Worm (Caenorhabditis elegans): Measurements from ENCODE around the gene alh-4.

Gene alh-4

DNA sequence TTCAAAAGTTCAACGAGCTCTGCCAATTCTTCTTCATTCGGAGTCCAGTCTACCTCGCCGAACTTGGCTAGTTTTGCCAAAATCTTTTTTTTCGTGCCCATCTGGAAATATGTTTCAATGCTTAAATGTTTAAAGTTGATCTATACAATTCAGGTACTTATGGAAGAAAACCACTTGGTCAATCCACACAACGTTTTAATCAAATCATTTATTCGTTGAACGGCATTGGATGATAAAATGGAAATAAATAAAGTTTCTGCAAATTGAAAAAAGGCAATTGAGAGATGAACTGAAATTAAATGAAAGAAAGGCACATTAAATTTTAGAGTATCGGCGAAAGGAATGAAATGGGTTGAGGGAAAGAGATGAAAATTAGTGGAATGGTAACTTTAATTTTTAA, 5.7 kb downstream of the alh-4 start, which contains the start of gene urb-1:
Gene urb-1, minus strand, starts transcription at position 101 of the 400 bp plus-strand sequence.
- no peak for TF ChIP-seq F33H1.4 (GFP tag; IDR thresholded peaks at IDR 0.05)
- TF ChIP-seq lsy-27 (tag; optimal IDR thresholded peaks at IDR 0.05; ENCODE audit: borderline replicate concordance, insufficient read depth): no peak
- TF ChIP-seq akir-1 (GFP tag; optimal IDR thresholded peaks at IDR 0.05): no peak
- no peak for TF ChIP-seq lin-54 (GFP tag; optimal IDR thresholded peaks at IDR 0.05)
- TF ChIP-seq ama-1 (optimal IDR thresholded peaks at IDR 0.05): no peak
- TF ChIP-seq ama-1 (GFP tag; optimal IDR thresholded peaks at IDR 0.05): peak in 1 of 2 experiments; percentile 19

DNA sequence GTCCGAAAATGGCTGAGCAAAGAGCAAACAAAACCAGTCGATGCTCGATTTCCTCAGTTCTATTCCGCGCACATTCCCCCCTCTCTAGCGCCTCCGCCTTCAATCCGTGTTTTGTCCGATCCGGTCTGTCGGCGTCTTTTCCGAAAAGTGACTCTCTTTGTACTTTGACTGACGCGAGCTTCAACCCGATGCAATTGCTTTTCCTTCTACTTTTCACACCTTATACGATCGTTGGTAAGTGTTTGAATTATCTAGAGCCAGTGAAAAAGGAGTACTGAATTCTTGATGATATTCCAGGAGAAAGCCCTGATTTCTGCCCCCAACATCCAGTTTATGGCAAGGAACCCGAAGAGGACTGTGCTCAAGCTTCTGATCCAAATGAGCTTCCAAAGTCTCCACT, 14.7 kb downstream of the alh-4 start, which contains the start of gene cht-6:
Gene cht-6, plus strand, starts transcription at position 9 of the 400 bp plus-strand sequence.
- TF ChIP-seq tlf-1 (GFP tag; optimal IDR thresholded peaks at IDR 0.05): no peak
- TF ChIP-seq ztf-6 (GFP tag; IDR thresholded peaks at IDR 0.05): no peak
- no peak for TF ChIP-seq nhr-120 (GFP tag; IDR thresholded peaks at IDR 0.05)
- no peak for TF ChIP-seq nhr-80 (tag; optimal IDR thresholded peaks at IDR 0.05)
- no peak for TF ChIP-seq him-1 (tag; optimal IDR thresholded peaks at IDR 0.05)
- no peak for TF ChIP-seq ets-4 (GFP tag; optimal IDR thresholded peaks at IDR 0.05)
- no peak for TF ChIP-seq T26A5.8 (tag; optimal IDR thresholded peaks at IDR 0.05)
- TF ChIP-seq fkh-3 (tag; optimal IDR thresholded peaks at IDR 0.05): no peak
- TF ChIP-seq ceh-27 (GFP tag; optimal IDR thresholded peaks at IDR 0.05): no peak
- no peak for TF ChIP-seq bed-1 (GFP tag; IDR thresholded peaks at IDR 0.05)
- no peak for TF ChIP-seq madf-6 (GFP tag; IDR thresholded peaks at IDR 0.05)
- TF ChIP-seq zim-3 (tag; optimal IDR thresholded peaks at IDR 0.05): no peak

DNA sequence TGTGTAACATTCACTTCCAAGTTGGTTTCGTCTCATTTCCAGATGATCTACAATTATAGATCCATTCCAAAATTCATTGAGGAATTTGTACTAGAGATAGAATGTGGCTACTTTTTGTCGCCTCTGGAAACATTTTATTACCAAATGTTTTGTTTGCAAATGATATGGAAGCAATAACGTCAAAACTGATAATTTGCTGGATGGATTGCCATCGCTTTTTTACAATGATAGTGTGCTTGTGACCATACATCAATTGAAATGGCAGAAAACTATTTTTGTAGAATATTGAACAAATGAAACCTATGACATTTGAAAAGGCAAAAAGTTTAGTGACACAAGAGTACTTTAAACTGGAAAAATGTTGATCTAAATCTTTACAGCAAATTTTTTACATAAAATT, 15.3 kb downstream of the alh-4 start:
- TF ChIP-seq nfyb-1 (GFP tag; IDR thresholded peaks at IDR 0.05) (no peak), nhr-80 (tag; optimal IDR thresholded peaks at IDR 0.05) (peak; percentile 53), D2030.7 (GFP tag; IDR thresholded peaks at IDR 0.05) (no peak), egl-44 (GFP tag; IDR thresholded peaks at IDR 0.05) (no peak), zim-3 (tag; optimal IDR thresholded peaks at IDR 0.05) (no peak)

DNA sequence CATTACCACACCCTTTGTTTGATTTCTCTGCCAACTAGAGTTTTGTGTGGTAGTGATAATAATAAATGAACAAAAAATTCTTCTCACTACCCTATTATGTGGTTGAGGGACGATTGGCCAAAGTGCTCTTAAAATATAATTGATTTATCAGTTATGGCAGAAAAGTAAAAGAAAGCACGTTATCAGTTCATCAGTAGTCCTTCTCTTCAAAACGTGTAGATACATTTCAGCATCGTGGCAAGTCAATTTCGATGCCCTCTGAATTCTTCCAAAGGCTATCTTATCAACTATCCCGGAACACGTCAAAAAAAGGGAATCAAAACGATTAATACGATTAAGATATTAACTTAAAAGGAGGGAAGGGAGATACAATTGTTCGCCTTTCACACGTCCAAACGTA, 16.7 kb downstream of the alh-4 start:
- peak; percentile 78 to 82 for TF ChIP-seq let-607 (tag; optimal IDR thresholded peaks at IDR 0.05)
- peak; percentile 69 for TF ChIP-seq atf-7 (tag; optimal IDR thresholded peaks at IDR 0.05)
- TF ChIP-seq ztf-22 (GFP tag; optimal IDR thresholded peaks at IDR 0.05): peak; percentile 51
- TF ChIP-seq nhr-80 (tag; optimal IDR thresholded peaks at IDR 0.05): peak; percentile 96
- TF ChIP-seq F57C9.4 (tag; optimal IDR thresholded peaks at IDR 0.05): no peak
- TF ChIP-seq ets-4 (GFP tag; optimal IDR thresholded peaks at IDR 0.05): peak; percentile 94
- TF ChIP-seq egl-44 (GFP tag; IDR thresholded peaks at IDR 0.05): peak; percentile 46; the same call in 1 of the 2 replicates
- TF ChIP-seq tbx-9 (tag; optimal IDR thresholded peaks at IDR 0.05; ENCODE audit: borderline replicate concordance): no peak
- peak; percentile 14 for TF ChIP-seq chd-7 (tag; optimal IDR thresholded peaks at IDR 0.05)
- TF ChIP-seq mel-28 (tag; optimal IDR thresholded peaks at IDR 0.05; ENCODE audit: borderline replicate concordance): no peak
- peak; percentile 51; the same call in 1 of the 2 replicates for TF ChIP-seq dox-1 (GFP tag; IDR thresholded peaks at IDR 0.05)

DNA sequence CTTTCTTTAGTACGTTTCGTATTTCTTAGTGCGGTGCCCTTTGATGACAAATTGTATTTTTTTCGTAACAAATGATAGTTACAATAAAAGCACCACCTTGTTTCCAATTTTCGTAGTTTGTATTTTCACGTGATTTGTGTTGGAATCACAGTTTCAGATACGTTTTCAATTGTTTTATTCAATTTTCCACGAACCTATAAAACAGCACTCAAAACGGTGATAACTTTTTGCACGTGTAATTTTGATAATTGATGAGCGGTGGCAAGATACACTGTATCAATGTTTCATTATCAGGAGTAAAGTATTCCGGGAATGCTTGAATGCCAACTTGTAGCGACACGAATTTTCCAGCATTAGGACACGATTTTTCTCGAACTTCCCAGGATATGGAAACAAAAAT, 18.6 kb downstream of the alh-4 start:
- TF ChIP-seq atf-7 (tag; optimal IDR thresholded peaks at IDR 0.05): peak; percentile 45
- TF ChIP-seq attf-3 (GFP tag; conservative IDR thresholded peaks at IDR 0.05): no peak
- TF ChIP-seq madf-6 (GFP tag; IDR thresholded peaks at IDR 0.05): no peak
- no peak for TF ChIP-seq F55B11.4 (tag; optimal IDR thresholded peaks at IDR 0.05; ENCODE audit: borderline replicate concordance, insufficient read depth)
- TF ChIP-seq ztf-25 (GFP tag; IDR thresholded peaks at IDR 0.05): no peak
- no peak for TF ChIP-seq ceh-91 (GFP tag; IDR thresholded peaks at IDR 0.05)
- TF ChIP-seq gei-17 (GFP tag; optimal IDR thresholded peaks at IDR 0.05): no peak
- TF ChIP-seq ZK185.1 (tag; optimal IDR thresholded peaks at IDR 0.05; ENCODE audit: poor library complexity, severe bottlenecking): no peak
- TF ChIP-seq F57C9.4 (tag; optimal IDR thresholded peaks at IDR 0.05): no peak
- peak; percentile 74 for TF ChIP-seq nhr-80 (tag; optimal IDR thresholded peaks at IDR 0.05)
- no peak for TF ChIP-seq nfyb-1 (GFP tag; IDR thresholded peaks at IDR 0.05)
- TF ChIP-seq aptf-2 (GFP tag; conservative IDR thresholded peaks at IDR 0.05): no peak

Data from whole organism, young adult.